Fruit fly (Drosophila melanogaster): ENCODE measurements around the gene dsd.

DNA sequence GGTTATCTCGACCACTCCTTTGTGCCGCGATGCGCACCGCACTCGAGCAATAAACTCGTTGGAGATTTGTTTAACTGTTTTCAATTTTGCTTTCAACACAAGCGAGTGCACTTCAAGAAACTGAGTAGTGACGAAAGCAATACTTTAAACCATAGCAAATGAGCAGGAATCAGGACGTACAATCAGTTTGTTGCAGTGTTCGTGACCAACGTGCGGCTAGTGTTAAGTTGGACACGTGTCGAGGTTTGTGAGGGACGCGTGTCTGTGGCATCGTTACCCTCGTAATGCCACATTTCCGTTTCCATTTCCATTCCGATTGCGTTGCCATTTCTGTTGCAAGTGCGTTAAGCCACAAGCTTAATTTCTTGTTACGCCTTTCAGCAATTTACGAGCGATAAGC, 9.3 kb upstream of the dsd start:
- TF ChIP-seq psq (optimal IDR thresholded peaks at IDR 0.05) (no peak), Myc (optimal IDR thresholded peaks at IDR 0.05) (no peak)

Data from Kc167 (cell line).